Fruit fly (Drosophila melanogaster) whole organism, embryonic: ENCODE results near the gene Gycalpha99B.

Experiments
- CG6272 ChIP-seq: fragments of 200-800 bp; sonication (Bioruptor generic); IDR thresholded peaks from 2 replicates; pipeline ENCODE4 v1.3.6; 2022; ENCODE audit warnings: missing biosample characterization, missing genetic modification characterization
- Jarid2 ChIP-seq: fragments of 200-800 bp; sonication (Bioruptor generic); optimal IDR thresholded peaks from 3 replicates; lab custom pipeline; 2017; ENCODE audit warnings: mild to moderate bottlenecking, missing biosample characterization, missing genetic modification reagents, missing genetic modification characterization
- vnd ChIP-seq: fragments of 200-800 bp; sonication (Bioruptor generic); IDR thresholded peaks from 3 replicates; pipeline ENCODE4 v1.3.6; 2022; ENCODE audit warnings: missing biosample characterization, missing genetic modification characterization; ENCODE audit not compliant: partially characterized antibody

- TF ChIP-seq vnd (GFP tag; lab: Robert Waterston, UW) (no peak), Jarid2 (GFP tag; lab: Kevin White, UChicago) (peak; percentile 0), CG6272 (GFP tag; lab: Robert Waterston, UW) (no peak)
Measured at dm6 chr3R:29659950-29660349, 22.4 kb upstream of the Gycalpha99B start, which contains the start of gene Dop1R2.
